Worm (Caenorhabditis elegans): ENCODE measurements around the gene lin-26.

ce11 chrII:7675752-7676151 lies 6.2 kb upstream of the lin-26 start:
- TF ChIP-seq D2030.7 (GFP tag; IDR thresholded peaks at IDR 0.05): no peak
- no peak for TF ChIP-seq ztf-22 (GFP tag; optimal IDR thresholded peaks at IDR 0.05)
- TF ChIP-seq K12H6.12 (tag; optimal IDR thresholded peaks at IDR 0.05): no peak
- TF ChIP-seq unc-130 (GFP tag; optimal IDR thresholded peaks at IDR 0.05): no peak
- no peak for TF ChIP-seq rpc-1 (optimal IDR thresholded peaks at IDR 0.05)
- no peak for TF ChIP-seq rpc-1 (tag; optimal IDR thresholded peaks at IDR 0.05)
- no peak for TF ChIP-seq ceh-91 (GFP tag; IDR thresholded peaks at IDR 0.05)
- no peak for TF ChIP-seq Y53G8AR.9 (GFP tag; conservative IDR thresholded peaks at IDR 0.05)
- TF ChIP-seq B0336.3 (GFP tag; IDR thresholded peaks at IDR 0.05): no peak
- no peak for TF ChIP-seq F33H1.4 (GFP tag; IDR thresholded peaks at IDR 0.05)
- no peak for TF ChIP-seq somi-1 (GFP tag; optimal IDR thresholded peaks at IDR 0.05)
- no peak for TF ChIP-seq nhr-179 (tag; optimal IDR thresholded peaks at IDR 0.05)

Data from whole organism, young adult.